Worm (Caenorhabditis elegans) whole organism, mixed stage, embryonic: ENCODE data around the gene R08F11.1.
A peak's percentile ranks its signal among the peaks of the same experiment; 100 is the strongest.

Experiments used
- bed-3 ChIP-seq: fragments of 200-800 bp; sonication (Bioruptor generic); optimal IDR thresholded peaks from 3 replicates; lab custom pipeline; 2018; ENCODE audit warnings: mild to moderate bottlenecking, missing genetic modification characterization, moderate library complexity, missing compliant biosample characterization
- ceh-39 ChIP-seq: fragments of 150-350 bp; optimal IDR thresholded peaks from 2 replicates; lab custom pipeline; 2014; ENCODE audit warnings: missing biosample characterization, missing genetic modification characterization
- ceh-43 ChIP-seq: fragments of 200-800 bp; sonication (Bioruptor generic); optimal IDR thresholded peaks from 2 replicates; lab custom pipeline; 2018; ENCODE audit warnings: mild to moderate bottlenecking, missing genetic modification characterization, moderate library complexity, missing compliant biosample characterization
- ceh-83 ChIP-seq: fragments of 200-800 bp; sonication (Bioruptor generic); optimal IDR thresholded peaks from 2 replicates; lab custom pipeline; 2018; ENCODE audit warnings: mild to moderate bottlenecking, missing genetic modification characterization, missing compliant biosample characterization
- ces-1 ChIP-seq: fragments of 150-350 bp; optimal IDR thresholded peaks from 2 replicates; lab custom pipeline; 2014; ENCODE audit warnings: missing biosample characterization, missing genetic modification reagents, missing genetic modification characterization
- cnd-1 ChIP-seq: fragments of 200-800 bp; sonication (Bioruptor generic); optimal IDR thresholded peaks from 2 replicates; lab custom pipeline; 2018; ENCODE audit warnings: mild to moderate bottlenecking, missing genetic modification characterization, missing compliant biosample characterization
- drap-1 ChIP-seq: fragments of 200-800 bp; sonication (Bioruptor generic); optimal IDR thresholded peaks from 3 replicates; lab custom pipeline; 2018; ENCODE audit warnings: mild to moderate bottlenecking, missing genetic modification characterization, missing compliant biosample characterization
- elt-1 ChIP-seq: sonication (generic microtip); optimal IDR thresholded peaks from 2 replicates; lab custom pipeline; 2017; ENCODE audit warnings: missing genetic modification characterization, mild to moderate bottlenecking, missing compliant biosample characterization, antibody characterized with exemption, moderate library complexity, borderline replicate concordance; ENCODE audit not compliant: insufficient read depth
- elt-3 ChIP-seq: fragments of 150-350 bp; optimal IDR thresholded peaks from 2 replicates; lab custom pipeline; 2014; ENCODE audit warnings: missing biosample characterization, missing genetic modification characterization
- ham-2 ChIP-seq: fragments of 200-800 bp; sonication (Bioruptor generic); optimal IDR thresholded peaks from 2 replicates; lab custom pipeline; 2018; ENCODE audit warnings: mild to moderate bottlenecking, missing genetic modification characterization, missing compliant biosample characterization
- hlh-1 ChIP-seq: fragments of 150-350 bp; optimal IDR thresholded peaks from 2 replicates; lab custom pipeline; 2014; ENCODE audit warnings: missing biosample characterization, missing genetic modification reagents, missing genetic modification characterization
- lsy-2 ChIP-seq: fragments of 150-350 bp; optimal IDR thresholded peaks from 2 replicates; lab custom pipeline; 2014; ENCODE audit warnings: missing biosample characterization, missing genetic modification characterization
- mab-5 ChIP-seq: fragments of 150-350 bp; optimal IDR thresholded peaks from 2 replicates; lab custom pipeline; 2014; ENCODE audit warnings: missing biosample characterization, missing genetic modification characterization
- mep-1 ChIP-seq: fragments of 150-350 bp; optimal IDR thresholded peaks from 2 replicates; lab custom pipeline; 2017; ENCODE audit warnings: missing biosample characterization, missing genetic modification reagents, missing genetic modification characterization, inconsistent platforms
- mls-2 ChIP-seq: sonication (generic microtip); optimal IDR thresholded peaks from 2 replicates; lab custom pipeline; 2016; ENCODE audit warnings: mild to moderate bottlenecking, missing genetic modification characterization, moderate library complexity, missing compliant biosample characterization
- nhr-12 ChIP-seq: fragments of 150-350 bp; optimal IDR thresholded peaks from 2 replicates; lab custom pipeline; 2014; ENCODE audit warnings: missing biosample characterization, missing genetic modification characterization
- nhr-2 ChIP-seq: fragments of 150-350 bp; optimal IDR thresholded peaks from 2 replicates; lab custom pipeline; 2014; ENCODE audit warnings: missing biosample characterization, missing genetic modification characterization
- nhr-237 ChIP-seq: fragments of 150-350 bp; optimal IDR thresholded peaks from 2 replicates; lab custom pipeline; 2014; ENCODE audit warnings: missing biosample characterization, missing genetic modification characterization
- nhr-28 ChIP-seq: fragments of 150-350 bp; optimal IDR thresholded peaks from 2 replicates; lab custom pipeline; 2014; ENCODE audit warnings: missing biosample characterization, missing genetic modification characterization
- nhr-76 ChIP-seq: sonication (generic microtip); optimal IDR thresholded peaks from 2 replicates; lab custom pipeline; 2017; ENCODE audit warnings: missing biosample characterization, missing genetic modification characterization
- snpc-4 ChIP-seq: fragments of 150-350 bp; optimal IDR thresholded peaks from 2 replicates; lab custom pipeline; 2014; ENCODE audit warnings: missing biosample characterization, missing genetic modification characterization
- tbx-8 ChIP-seq: fragments of 200-800 bp; sonication (Bioruptor generic); optimal IDR thresholded peaks from 2 replicates; lab custom pipeline; 2018; ENCODE audit warnings: mild to moderate bottlenecking, missing genetic modification characterization, moderate library complexity, missing compliant biosample characterization
- unc-120 ChIP-seq: sonication (generic microtip); optimal IDR thresholded peaks from 2 replicates; lab custom pipeline; 2017; ENCODE audit warnings: missing genetic modification characterization, missing compliant biosample characterization; ENCODE audit not compliant: poor library complexity, severe bottlenecking
- unc-39 ChIP-seq: fragments of 150-350 bp; optimal IDR thresholded peaks from 2 replicates; lab custom pipeline; 2014; ENCODE audit warnings: missing biosample characterization, missing genetic modification characterization
- unc-62 ChIP-seq: fragments of 150-350 bp; optimal IDR thresholded peaks from 2 replicates; lab custom pipeline; 2014; ENCODE audit warnings: missing biosample characterization, missing genetic modification reagents, missing genetic modification characterization
- zip-8 ChIP-seq: fragments of 150-350 bp; optimal IDR thresholded peaks from 2 replicates; lab custom pipeline; 2014; ENCODE audit warnings: missing biosample characterization, missing genetic modification characterization

R08F11.1 gene

DNA sequence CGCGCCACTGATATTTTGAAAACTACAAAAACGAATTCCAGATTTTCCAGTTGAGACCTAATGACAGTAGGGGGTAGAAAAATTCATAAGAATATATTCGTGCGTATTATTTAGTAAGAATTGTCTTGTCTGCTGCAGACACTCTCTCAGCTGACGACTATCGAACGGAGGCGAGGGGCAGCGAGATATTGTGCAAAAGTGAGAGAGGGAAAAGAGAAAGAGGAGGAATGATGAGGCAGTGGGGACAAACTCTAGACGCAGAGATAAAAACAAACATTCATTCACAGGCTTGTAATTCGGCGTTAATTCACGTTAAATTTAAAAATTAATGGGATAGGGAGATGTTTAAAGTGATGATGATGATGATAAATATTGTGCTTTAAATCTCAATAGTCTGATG lies 27.1 kb downstream of the R08F11.1 start, which contains the start of gene gid-7:
TSS of gene gid-7 (minus strand) at position 188 of the 400 bp plus-strand sequence.
- TF ChIP-seq nhr-2 = no peak
- no peak for TF ChIP-seq mls-2 (tag; lab: Kevin White, UChicago)
- TF ChIP-seq lsy-2 (tag; lab: Kevin White, UChicago) = no peak
- TF ChIP-seq ceh-43 (GFP tag; lab: Kevin White, UChicago) = no peak
- peak; percentile 72 for TF ChIP-seq ces-1 (GFP tag; lab: Kevin White, UChicago)

DNA sequence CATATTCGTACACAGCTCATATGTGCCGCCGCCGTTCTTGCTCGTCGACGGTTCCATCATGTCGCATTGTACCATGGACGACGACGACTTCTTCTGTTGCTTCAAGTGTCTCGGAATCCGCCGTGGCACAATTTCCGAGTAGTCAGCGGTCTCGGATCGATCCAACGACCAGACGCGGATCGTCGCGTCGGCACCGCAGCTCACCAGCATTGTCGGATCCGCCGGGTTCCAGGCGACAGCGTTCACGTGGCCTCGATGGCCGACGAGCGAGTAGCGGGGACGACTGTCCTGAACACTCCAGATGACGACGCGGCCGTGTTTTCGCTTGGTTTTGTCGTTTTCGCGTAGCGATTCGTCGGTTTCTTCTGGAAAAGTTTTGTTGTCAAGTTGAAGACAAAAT lies 33.7 kb downstream of the R08F11.1 start:
- TF ChIP-seq zip-8 (tag; lab: Kevin White, UChicago) (no peak), ces-1 (GFP tag; lab: Kevin White, UChicago) (no peak), snpc-4 (tag; lab: Kevin White, UChicago) (no peak), nhr-12 (tag; lab: Kevin White, UChicago) (no peak), elt-3 (no peak), hlh-1 (tag; lab: Kevin White, UChicago) (no peak), tbx-8 (GFP tag; lab: Kevin White, UChicago) (no peak), drap-1 (GFP tag; lab: Kevin White, UChicago) (no peak), nhr-76 (tag; lab: Kevin White, UChicago) (no peak), cnd-1 (tag; lab: Kevin White, UChicago) (no peak), elt-1 (tag; lab: Kevin White, UChicago) (no peak), lsy-2 (tag; lab: Kevin White, UChicago) (no peak), nhr-28 (no peak), ham-2 (GFP tag; lab: Kevin White, UChicago) (no peak), ceh-83 (GFP tag; lab: Kevin White, UChicago) (no peak), nhr-2 (no peak), nhr-237 (tag; lab: Kevin White, UChicago) (no peak)
- TF ChIP-seq, all 35 proteins: peak for 0

DNA sequence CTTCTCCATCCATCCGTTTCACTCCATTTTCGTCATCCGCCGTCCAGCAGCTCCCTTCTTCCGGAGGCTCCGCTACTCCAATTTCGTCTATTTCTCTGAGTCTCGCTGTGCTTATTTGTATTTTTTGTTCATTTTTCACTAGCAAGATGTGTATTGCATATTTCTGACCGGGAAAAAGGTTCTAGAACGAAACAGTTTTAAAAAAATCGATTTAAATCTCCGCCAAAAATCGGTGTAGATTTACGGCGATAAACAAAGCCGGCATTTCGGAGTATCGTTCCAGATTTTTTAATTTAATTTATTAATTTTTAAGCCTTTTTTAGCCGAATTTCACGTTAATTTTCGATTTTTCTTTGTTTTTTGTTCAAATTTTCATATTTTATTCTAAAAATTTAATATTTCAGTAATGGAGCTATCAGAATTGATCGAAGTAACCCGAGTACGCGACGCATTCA lies 40.8 kb downstream of the R08F11.1 start, which contains the start of gene mtm-9:
TSS of gene mtm-9 (plus strand) at position 405 of the 455 bp plus-strand sequence.
- TF ChIP-seq unc-62 (GFP tag; lab: Kevin White, UChicago) (no peak), zip-8 (tag; lab: Kevin White, UChicago) (no peak), mep-1 (peak; percentile 8), unc-39 (no peak), ces-1 (GFP tag; lab: Kevin White, UChicago) (peak; percentile 81), lsy-2 (tag; lab: Kevin White, UChicago) (peak; percentile 3), ceh-39 (tag; lab: Kevin White, UChicago) (peak; percentile 46)
- TF ChIP-seq, all 35 proteins: peak for 4

DNA sequence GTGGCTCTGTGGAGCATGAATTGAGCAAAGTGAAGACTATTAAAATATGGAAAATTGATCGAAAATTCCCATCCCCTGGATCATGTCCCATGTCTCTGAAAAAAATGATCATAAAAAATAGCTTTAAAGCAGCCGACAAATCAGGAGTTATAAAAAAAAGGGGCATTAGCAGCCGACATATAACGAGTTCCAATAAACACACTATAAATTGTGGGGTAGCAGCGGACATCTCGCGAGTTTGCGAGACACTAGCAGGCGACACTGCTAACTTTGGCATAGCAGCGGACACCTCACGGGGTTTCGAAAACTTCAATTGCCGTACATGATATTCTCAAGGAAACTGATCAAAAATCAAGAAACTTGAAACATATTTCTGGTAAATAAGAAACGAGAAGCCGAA lies 44.7 kb downstream of the R08F11.1 start, which contains the start of gene hpo-36:
TSS of gene hpo-36 (minus strand) at position 101 of the 400 bp plus-strand sequence.
- TF ChIP-seq ceh-39 (tag; lab: Kevin White, UChicago) = no peak
- no peak for TF ChIP-seq mab-5
- TF ChIP-seq zip-8 (tag; lab: Kevin White, UChicago) = no peak
- no peak for TF ChIP-seq unc-120
- TF ChIP-seq bed-3 (GFP tag; lab: Kevin White, UChicago) = no peak

DNA sequence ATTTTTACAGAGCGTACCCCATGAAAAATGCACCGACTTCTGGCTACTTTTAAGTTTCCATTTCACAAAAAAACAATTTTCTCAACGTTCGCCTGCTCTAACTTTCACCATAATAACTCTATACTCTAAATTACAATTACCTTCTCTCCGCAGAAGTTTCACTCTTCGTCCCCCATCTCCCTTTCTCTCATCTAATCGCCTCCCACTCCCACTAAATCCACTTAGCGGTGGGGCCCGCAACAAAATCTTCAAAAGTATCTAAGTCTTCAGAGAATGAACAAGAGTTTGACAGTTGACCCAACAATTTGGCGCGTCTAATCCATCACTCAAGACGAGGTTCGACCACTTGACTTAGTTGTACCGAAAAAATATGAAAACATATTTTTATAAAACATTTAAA lies 45.6 kb downstream of the R08F11.1 start:
- TF ChIP-seq ceh-83 (GFP tag; lab: Kevin White, UChicago) (no peak), ces-1 (GFP tag; lab: Kevin White, UChicago) (peak; percentile 57)
